Worm (Caenorhabditis elegans): Measurements from ENCODE around the gene W10G11.2.

The W10G11.2 gene

ce11 chrII:3523547-3523946, 37.9 kb downstream of the W10G11.2 start (continued):
- TF ChIP-seq egl-13 (tag; optimal IDR thresholded peaks at IDR 0.05), result peak; percentile 45
- peak; percentile 84 for TF ChIP-seq lin-15B (tag; optimal IDR thresholded peaks at IDR 0.05)
- TF ChIP-seq nhr-237 (tag; optimal IDR thresholded peaks at IDR 0.05), result peak; percentile 34
- peak; percentile 18 for TF ChIP-seq fkh-4 (tag; optimal IDR thresholded peaks at IDR 0.05; ENCODE audit: borderline replicate concordance)
- TF ChIP-seq isw-1 (GFP tag; IDR thresholded peaks at IDR 0.05), result peak; percentile 81
- TF ChIP-seq F16B12.6 (tag; optimal IDR thresholded peaks at IDR 0.05), result peak; percentile 80
- TF ChIP-seq snu-23 (GFP tag; optimal IDR thresholded peaks at IDR 0.05), result peak; percentile 85
- TF ChIP-seq xbp-1 (tag; optimal IDR thresholded peaks at IDR 0.05), result peak; percentile 69
- peak; percentile 25 for TF ChIP-seq fos-1 (tag; optimal IDR thresholded peaks at IDR 0.05)
- TF ChIP-seq blmp-1 (tag; optimal IDR thresholded peaks at IDR 0.05), result peak; percentile 15
- peak; percentile 84 for TF ChIP-seq nhr-47 (tag; optimal IDR thresholded peaks at IDR 0.05)
- peak; percentile 82 for TF ChIP-seq ceh-88 (GFP tag; IDR thresholded peaks at IDR 0.05)

ce11 chrII:3520988-3521850, 40.2 kb downstream of the W10G11.2 start, which contains the start of gene W09G10.9:
W09G10.9 (plus strand) TSS chrII:3521800.
- TF ChIP-seq egl-13 (tag; optimal IDR thresholded peaks at IDR 0.05), result peak; percentile 54
- peak; percentile 71 for TF ChIP-seq swsn-7 (tag; optimal IDR thresholded peaks at IDR 0.05)
- peak; percentile 27 for TF ChIP-seq snpc-4 (tag; optimal IDR thresholded peaks at IDR 0.05)
- peak; percentile 79 for TF ChIP-seq rnt-1 (tag; optimal IDR thresholded peaks at IDR 0.05)
- peak; percentile 60 for TF ChIP-seq nhr-90 (tag; optimal IDR thresholded peaks at IDR 0.05; ENCODE audit: poor library complexity)
- TF ChIP-seq unc-62 (GFP tag; optimal IDR thresholded peaks at IDR 0.05), result no peak
- peak; percentile 72 for TF ChIP-seq xbp-1 (tag; optimal IDR thresholded peaks at IDR 0.05)
- peak; percentile 73 for TF ChIP-seq ceh-88 (GFP tag; IDR thresholded peaks at IDR 0.05)
- TF ChIP-seq mab-9 (GFP tag; IDR thresholded peaks at IDR 0.05), result peak; percentile 75
- peak; percentile 30 for TF ChIP-seq jun-1 (tag; optimal IDR thresholded peaks at IDR 0.05)
- peak; percentile 55 for TF ChIP-seq unc-86 (tag; optimal IDR thresholded peaks at IDR 0.05)
- peak; percentile 32 for TF ChIP-seq lin-13 (GFP tag; optimal IDR thresholded peaks at IDR 0.05)
- no peak for TF ChIP-seq C34B4.2 (tag; optimal IDR thresholded peaks at IDR 0.05)
- peak; percentile 63 for TF ChIP-seq nhr-85 (tag)
- TF ChIP-seq nhr-19 (GFP tag; conservative IDR thresholded peaks at IDR 0.05), result peak; percentile 88
- TF ChIP-seq aly-2 (tag; optimal IDR thresholded peaks at IDR 0.05), result no peak
- TF ChIP-seq hlh-17 (GFP tag; optimal IDR thresholded peaks at IDR 0.05; ENCODE audit: borderline replicate concordance), result no peak
- peak; percentile 22 to 69 for TF ChIP-seq lin-35 (GFP tag; optimal IDR thresholded peaks at IDR 0.05)
- TF ChIP-seq zag-1 (tag; optimal IDR thresholded peaks at IDR 0.05), result no peak
- TF ChIP-seq elt-3 (tag; optimal IDR thresholded peaks at IDR 0.05), result peak in 2 of 6 experiments; percentile 4 to 19
- peak in 1 of 2 experiments; percentile 56 for TF ChIP-seq ztf-11 (tag; optimal IDR thresholded peaks at IDR 0.05)
- TF ChIP-seq fkh-10 (GFP tag; optimal IDR thresholded peaks at IDR 0.05), result peak; percentile 14
- TF ChIP-seq grh-1 (GFP tag; IDR thresholded peaks at IDR 0.05), result peak; percentile 34; the same call in 1 of the 2 replicates
- TF ChIP-seq lsy-2 (tag; optimal IDR thresholded peaks at IDR 0.05), result peak; percentile 72 to 77
- TF ChIP-seq nhr-76 (tag; optimal IDR thresholded peaks at IDR 0.05), result no peak
- no peak for TF ChIP-seq Y116A8C.19 (tag; optimal IDR thresholded peaks at IDR 0.05; ENCODE audit: borderline replicate concordance)
- TF ChIP-seq lir-3 (tag; optimal IDR thresholded peaks at IDR 0.05; ENCODE audit: poor library complexity), result peak; percentile 52
- TF ChIP-seq nhr-11 (tag; optimal IDR thresholded peaks at IDR 0.05), result no peak
- no peak for TF ChIP-seq fos-1 (tag; optimal IDR thresholded peaks at IDR 0.05)
- no peak for TF ChIP-seq hpl-2 (GFP tag; optimal IDR thresholded peaks at IDR 0.05)
- TF ChIP-seq egl-27 (tag; optimal IDR thresholded peaks at IDR 0.05), result no peak
- TF ChIP-seq skn-1 (tag; optimal IDR thresholded peaks at IDR 0.05), result peak; percentile 41
- TF ChIP-seq fkh-8 (tag; optimal IDR thresholded peaks at IDR 0.05), result peak; percentile 78
- peak in 1 of 2 experiments; percentile 61 for TF ChIP-seq mdl-1 (tag; optimal IDR thresholded peaks at IDR 0.05)
- TF ChIP-seq F16B12.6 (tag; optimal IDR thresholded peaks at IDR 0.05), result peak; percentile 48
- no peak for TF ChIP-seq ztf-4 (tag; optimal IDR thresholded peaks at IDR 0.05)
- TF ChIP-seq blmp-1 (tag; optimal IDR thresholded peaks at IDR 0.05), result no peak
- TF ChIP-seq aha-1 (tag; optimal IDR thresholded peaks at IDR 0.05), result no peak
- no peak for TF ChIP-seq mef-2 (tag; optimal IDR thresholded peaks at IDR 0.05)
- no peak for TF ChIP-seq hlh-4 (tag; optimal IDR thresholded peaks at IDR 0.05)
- peak; percentile 8 to 47 (median 43) for TF ChIP-seq dpl-1 (GFP tag; optimal IDR thresholded peaks at IDR 0.05)
- no peak for TF ChIP-seq ets-5 (GFP tag; IDR thresholded peaks at IDR 0.05)

All from whole organism, L1 larva.